Worm (Caenorhabditis elegans): ENCODE measurements around the gene C34H4.2.

- TF ChIP-seq W03F9.2 (tag; optimal IDR thresholded peaks at IDR 0.05) (no peak), dao-5 (tag; optimal IDR thresholded peaks at IDR 0.05) (no peak), him-1 (tag; optimal IDR thresholded peaks at IDR 0.05) (no peak)
These were observed 1.6 kb downstream of the C34H4.2 start, which contains the start of gene C34H4.1 for ce11 chrIV:1555021-1555720.
